Fruit fly (Drosophila melanogaster): ENCODE measurements around the gene AlkB.

- TF ChIP-seq Ets98B (GFP tag; IDR thresholded peaks at IDR 0.05) (no peak), CG10348 (GFP tag; IDR thresholded peaks at IDR 0.05) (no peak), CG14655 (GFP tag; optimal IDR thresholded peaks at IDR 0.05) (no peak), CG8159 (tag; optimal IDR thresholded peaks at IDR 0.05) (no peak), Pif1A (GFP tag; optimal IDR thresholded peaks at IDR 0.05) (no peak), CG34367 (tag; optimal IDR thresholded peaks at IDR 0.05) (no peak), Pif1B (GFP tag; optimal IDR thresholded peaks at IDR 0.05) (no peak), fd96Ca (GFP tag; IDR thresholded peaks at IDR 0.05) (no peak), EcR (GFP tag; optimal IDR thresholded peaks at IDR 0.05) (no peak), CG15710 (tag; optimal IDR thresholded peaks at IDR 0.05) (no peak), gl (tag; optimal IDR thresholded peaks at IDR 0.05) (no peak), CG32121 (GFP tag; IDR thresholded peaks at IDR 0.05) (no peak), D1 (tag; optimal IDR thresholded peaks at IDR 0.05) (no peak)
These were observed 40.6 kb downstream of the AlkB start for dm6 chrX:15818608-15819184.

Data from whole organism, pupa.